Worm (Caenorhabditis elegans): ENCODE results near the gene spp-9.

The spp-9 gene

ce11 chrX:11522058-11522757 lies 34.6 kb downstream of the spp-9 start, which contains the start of gene sdc-2 (continued):
- TF ChIP-seq nhr-11 (tag; optimal IDR thresholded peaks at IDR 0.05): peak; percentile 75
- TF ChIP-seq nhr-76 (tag; optimal IDR thresholded peaks at IDR 0.05): no peak
- no peak for TF ChIP-seq D1046.2 (GFP tag; IDR thresholded peaks at IDR 0.05)
- TF ChIP-seq hlh-30 (tag; optimal IDR thresholded peaks at IDR 0.05; ENCODE audit: insufficient read depth): peak; percentile 80
- peak in 1 of 2 experiments; percentile 49 for TF ChIP-seq mdl-1 (tag; optimal IDR thresholded peaks at IDR 0.05)
- no peak for TF ChIP-seq zfp-3 (GFP tag; conservative IDR thresholded peaks at IDR 0.05)
- peak; percentile 96 for TF ChIP-seq nhr-77 (tag; optimal IDR thresholded peaks at IDR 0.05)
- peak; percentile 53; the same call in 1 of the 2 replicates for TF ChIP-seq vab-7 (GFP tag; IDR thresholded peaks at IDR 0.05)
- TF ChIP-seq ceh-28 (tag; optimal IDR thresholded peaks at IDR 0.05): peak; percentile 17
- TF ChIP-seq aha-1 (tag): peak; percentile 97
- no peak for TF ChIP-seq T20F7.1 (GFP tag; optimal IDR thresholded peaks at IDR 0.05)
- TF ChIP-seq F37D6.2 (tag; optimal IDR thresholded peaks at IDR 0.05): peak; percentile 77
- TF ChIP-seq arid-1 (GFP tag; conservative IDR thresholded peaks at IDR 0.05): peak; percentile 48; the same call in 1 of the 2 replicates
- no peak; the same call in none of the 2 replicates for TF ChIP-seq pha-4 (GFP tag; IDR thresholded peaks at IDR 0.05)
- TF ChIP-seq pha-4 (tag; optimal IDR thresholded peaks at IDR 0.05): peak; percentile 83
- 0 out of 2 replicates have a peak, but pooled peaks have one; percentile 66 for TF ChIP-seq saeg-2 (GFP tag; IDR thresholded peaks at IDR 0.05)
- TF ChIP-seq ctbp-1 (GFP tag; IDR thresholded peaks at IDR 0.05): peak; percentile 53; the same call in 1 of the 2 replicates
- peak; percentile 87 for TF ChIP-seq hlh-11 (tag; optimal IDR thresholded peaks at IDR 0.05)
- peak in 1 of 2 experiments; percentile 98 for TF ChIP-seq unc-62 (GFP tag; optimal IDR thresholded peaks at IDR 0.05 in 1 of 2)
- no peak for TF ChIP-seq unc-62 (tag; optimal IDR thresholded peaks at IDR 0.05)
- TF ChIP-seq rbr-2 (tag; optimal IDR thresholded peaks at IDR 0.05): peak; percentile 81
- peak; percentile 30 for TF ChIP-seq F10B5.3 (tag; optimal IDR thresholded peaks at IDR 0.05)
- no peak for TF ChIP-seq unc-130 (GFP tag; optimal IDR thresholded peaks at IDR 0.05)

DNA sequence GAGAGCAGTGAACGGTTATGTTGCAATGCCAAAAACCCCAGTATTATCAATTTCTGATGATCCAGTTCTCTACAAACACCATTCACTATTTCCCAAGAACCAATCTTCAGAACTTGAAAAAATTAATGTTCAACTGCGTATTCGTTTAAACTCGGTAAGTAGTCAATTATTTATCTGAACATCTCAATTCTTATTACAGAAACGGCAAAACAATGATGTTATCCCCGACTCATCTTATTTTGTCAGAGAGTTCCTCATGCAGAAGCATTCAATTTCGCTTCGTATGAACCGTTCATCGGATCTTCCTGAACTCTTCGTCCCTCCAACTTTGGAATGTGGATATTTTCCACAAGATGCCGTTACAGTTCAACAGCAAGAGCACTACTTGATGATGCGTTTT lies 36.1 kb downstream of the spp-9 start:
- TF ChIP-seq unc-62 (GFP tag; optimal IDR thresholded peaks at IDR 0.05 in 1 of 2): peak in 1 of 2 experiments; percentile 91
- TF ChIP-seq unc-62 (tag; optimal IDR thresholded peaks at IDR 0.05): no peak
- TF ChIP-seq lin-1 (GFP tag; IDR thresholded peaks at IDR 0.05): no peak

DNA sequence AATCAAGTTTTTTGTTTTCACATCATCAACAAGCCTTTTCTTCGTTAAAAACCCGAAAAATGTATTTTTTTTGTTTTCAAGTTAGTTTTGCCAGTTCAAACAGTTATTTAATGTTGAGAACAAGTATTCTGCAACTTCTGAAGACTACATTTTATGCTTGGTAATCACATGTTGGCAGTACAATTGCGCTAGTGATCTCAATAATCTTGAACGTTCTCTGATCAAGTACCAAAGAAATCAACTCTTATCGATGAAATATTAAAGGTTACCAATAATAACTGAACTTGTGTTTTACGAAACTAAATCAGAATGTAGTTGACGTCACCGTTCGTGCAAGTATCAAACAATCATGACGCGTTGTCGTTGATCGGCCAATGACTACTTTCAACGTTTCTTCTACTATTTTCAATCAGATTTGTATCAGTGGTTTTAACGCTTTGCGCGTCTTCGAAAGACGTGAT lies 46.0 kb downstream of the spp-9 start, which contains the start of gene C35C5.8:
Gene C35C5.8, plus strand, starts transcription at position 51 of the 461 bp plus-strand sequence.
- TF ChIP-seq ztf-7 (tag; optimal IDR thresholded peaks at IDR 0.05): no peak
- peak; percentile 18 for TF ChIP-seq hlh-11 (tag; optimal IDR thresholded peaks at IDR 0.05)
- no peak for TF ChIP-seq lin-13 (GFP tag; optimal IDR thresholded peaks at IDR 0.05)
- TF ChIP-seq saeg-2 (GFP tag; IDR thresholded peaks at IDR 0.05): no peak
- TF ChIP-seq nhr-28 (tag; optimal IDR thresholded peaks at IDR 0.05): peak; percentile 77
- no peak for TF ChIP-seq daf-12 (tag; optimal IDR thresholded peaks at IDR 0.05)
- no peak for TF ChIP-seq T26A8.4 (GFP tag; IDR thresholded peaks at IDR 0.05)
- no peak for TF ChIP-seq fkh-10 (GFP tag; optimal IDR thresholded peaks at IDR 0.05)
- no peak for TF ChIP-seq zfp-3 (GFP tag; conservative IDR thresholded peaks at IDR 0.05)
- TF ChIP-seq snpc-1.2 (GFP tag; IDR thresholded peaks at IDR 0.05): no peak
- peak; percentile 36 for TF ChIP-seq dmd-6 (GFP tag; IDR thresholded peaks at IDR 0.05)
- TF ChIP-seq mxl-3 (GFP tag; optimal IDR thresholded peaks at IDR 0.05): peak; percentile 4
- no peak for TF ChIP-seq lin-38 (GFP tag; IDR thresholded peaks at IDR 0.05)
- TF ChIP-seq unc-62 (GFP tag; optimal IDR thresholded peaks at IDR 0.05 in 1 of 2): peak in 1 of 2 experiments; percentile 71
- TF ChIP-seq unc-62 (tag; optimal IDR thresholded peaks at IDR 0.05): no peak
- TF ChIP-seq vab-7 (GFP tag; IDR thresholded peaks at IDR 0.05): no peak
- TF ChIP-seq mdl-1 (tag; optimal IDR thresholded peaks at IDR 0.05): peak in 1 of 2 experiments; percentile 17
- no peak for TF ChIP-seq skn-1 (tag; optimal IDR thresholded peaks at IDR 0.05)

DNA sequence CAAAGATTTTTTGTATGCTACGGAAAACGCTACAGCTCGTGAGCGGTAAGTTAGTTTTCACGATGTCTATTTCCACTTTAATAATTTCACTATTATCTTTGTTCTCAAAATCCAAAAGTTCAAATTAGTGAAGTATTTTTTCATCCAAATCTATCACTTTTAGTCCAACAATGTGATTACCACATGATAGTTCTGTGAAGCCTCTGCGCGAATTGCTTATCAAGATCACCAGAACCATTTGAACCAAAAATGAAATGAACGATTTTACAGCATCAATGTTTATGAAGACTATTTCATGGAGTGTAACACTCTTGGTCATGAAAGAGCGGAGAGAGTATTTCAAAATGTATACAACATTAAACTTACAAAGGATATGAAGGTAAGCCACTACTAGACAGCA lies 46.9 kb downstream of the spp-9 start:
- no peak for TF ChIP-seq dpl-1 (GFP tag; optimal IDR thresholded peaks at IDR 0.05)
- TF ChIP-seq pqm-1 (tag; optimal IDR thresholded peaks at IDR 0.05): no peak
- TF ChIP-seq ztf-7 (tag; optimal IDR thresholded peaks at IDR 0.05): no peak
- no peak for TF ChIP-seq daf-12 (tag; optimal IDR thresholded peaks at IDR 0.05)
- no peak for TF ChIP-seq lin-38 (GFP tag; IDR thresholded peaks at IDR 0.05)
- no peak for TF ChIP-seq ceh-32 (tag; optimal IDR thresholded peaks at IDR 0.05; ENCODE audit: poor library complexity)
- peak; percentile 28 for TF ChIP-seq nhr-28 (tag; optimal IDR thresholded peaks at IDR 0.05)
- no peak for TF ChIP-seq Y5F2A.4 (GFP tag; optimal IDR thresholded peaks at IDR 0.05)
- TF ChIP-seq ces-1 (GFP tag; optimal IDR thresholded peaks at IDR 0.05): no peak
- TF ChIP-seq nhr-11 (tag; optimal IDR thresholded peaks at IDR 0.05): no peak
- no peak for TF ChIP-seq F10B5.3 (tag; optimal IDR thresholded peaks at IDR 0.05)
- TF ChIP-seq aly-2 (tag; optimal IDR thresholded peaks at IDR 0.05): no peak
- no peak for TF ChIP-seq nhr-6 (tag; optimal IDR thresholded peaks at IDR 0.05)
- TF ChIP-seq hlh-30 (tag; optimal IDR thresholded peaks at IDR 0.05; ENCODE audit: insufficient read depth): peak; percentile 12
- TF ChIP-seq dmd-9 (GFP tag; IDR thresholded peaks at IDR 0.05): no peak
- TF ChIP-seq mxl-3 (GFP tag; optimal IDR thresholded peaks at IDR 0.05): peak; percentile 15
- 0 out of 2 replicates have a peak, but pooled peaks have one; percentile 11 for TF ChIP-seq dmd-6 (GFP tag; IDR thresholded peaks at IDR 0.05)
- no peak for TF ChIP-seq unc-130 (GFP tag; optimal IDR thresholded peaks at IDR 0.05)
- TF ChIP-seq lim-7 (GFP tag; IDR thresholded peaks at IDR 0.05): no peak

Data from whole organism, L4 larva.